Fruit fly (Drosophila melanogaster) ovary, adult (tissue): ENCODE measurements around the gene X11Lbeta.

Experiments used
- CG17801 ChIP-seq: fragments of 200-800 bp; optimal IDR thresholded peaks from 2 replicates; lab custom pipeline; 2019; ENCODE audit warnings: missing biosample characterization, mild to moderate bottlenecking, missing genetic modification characterization, moderate library complexity; ENCODE audit not compliant: partially characterized antibody

The X11Lbeta gene

dm6 chrX:10627062-10627756 lies at the start of gene X11Lbeta, which contains the start of gene CG9806:
TSS of gene X11Lbeta (plus strand) at chrX:10627737.
TSS of gene CG9806 (minus strand) at chrX:10627112.
- TF ChIP-seq CG17801 (GFP tag; lab: Kevin White, UChicago): no peak

DNA sequence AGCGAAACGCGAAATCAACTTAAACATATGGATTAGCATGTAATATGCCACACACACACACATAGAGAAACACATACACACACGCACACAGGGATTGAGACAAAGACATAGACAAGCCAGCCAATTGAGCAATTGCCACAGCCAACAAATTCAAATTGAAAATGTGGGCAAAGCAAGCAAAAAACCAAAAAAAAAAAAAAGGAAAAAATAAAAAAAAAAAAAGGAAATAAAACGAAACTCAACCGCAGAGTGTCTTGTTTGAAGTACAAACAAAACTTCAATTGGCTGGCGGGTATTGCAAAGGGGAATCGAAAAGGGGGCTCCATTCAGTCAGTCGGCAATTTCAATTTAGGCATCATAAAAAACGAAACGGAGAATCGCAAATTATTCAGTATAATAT lies 49.8 kb upstream of the X11Lbeta start:
- no peak for TF ChIP-seq CG17801 (GFP tag; lab: Kevin White, UChicago)

- no peak for TF ChIP-seq CG17801 (GFP tag; lab: Kevin White, UChicago)
Observed at dm6 chrX:10579569-10579968, 48.0 kb upstream of the X11Lbeta start.

dm6 chrX:10580459-10581103 lies 47.0 kb upstream of the X11Lbeta start:
- no peak for TF ChIP-seq CG17801 (GFP tag; lab: Kevin White, UChicago)

DNA sequence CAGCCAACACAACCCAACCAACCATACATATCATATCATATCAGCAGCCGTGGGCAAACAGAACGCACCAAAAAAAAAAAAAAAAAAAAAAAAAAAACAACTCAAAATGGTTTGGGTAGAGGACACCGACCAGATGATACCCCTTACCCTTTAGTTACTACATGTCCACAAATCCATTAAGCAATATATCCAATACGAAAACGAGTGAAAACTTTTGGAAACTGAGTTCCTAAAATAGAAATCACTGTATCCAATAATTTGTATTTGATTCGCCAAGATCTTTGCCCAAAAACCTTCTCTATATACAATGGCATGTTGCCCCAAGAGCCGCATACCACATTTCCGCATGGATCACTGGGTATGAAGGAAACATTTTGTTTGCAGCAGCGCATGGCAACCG lies 46.1 kb upstream of the X11Lbeta start:
- no peak for TF ChIP-seq CG17801 (GFP tag; lab: Kevin White, UChicago)

DNA sequence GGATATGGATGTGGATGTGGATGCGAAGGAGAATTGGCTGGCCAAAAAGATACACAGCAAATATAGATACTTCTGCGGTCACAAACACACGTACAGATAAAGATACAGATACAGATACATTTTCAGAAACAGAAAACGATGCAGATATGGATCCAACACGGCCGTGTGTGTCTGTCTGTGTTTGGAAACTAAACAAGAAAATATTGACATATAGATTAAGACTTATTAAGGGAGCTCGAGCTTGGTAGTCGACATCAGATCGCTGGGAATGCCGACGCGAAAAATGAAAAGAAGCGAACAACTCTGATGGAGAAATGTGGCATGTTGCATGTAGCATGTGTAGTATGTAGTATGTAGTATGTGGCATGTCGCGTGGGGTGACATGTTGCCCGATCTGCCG lies 45.5 kb upstream of the X11Lbeta start:
- TF ChIP-seq CG17801 (GFP tag; lab: Kevin White, UChicago): no peak

dm6 chrX:10584461-10584860 lies 43.1 kb upstream of the X11Lbeta start:
- peak; percentile 44 for TF ChIP-seq CG17801 (GFP tag; lab: Kevin White, UChicago)

DNA sequence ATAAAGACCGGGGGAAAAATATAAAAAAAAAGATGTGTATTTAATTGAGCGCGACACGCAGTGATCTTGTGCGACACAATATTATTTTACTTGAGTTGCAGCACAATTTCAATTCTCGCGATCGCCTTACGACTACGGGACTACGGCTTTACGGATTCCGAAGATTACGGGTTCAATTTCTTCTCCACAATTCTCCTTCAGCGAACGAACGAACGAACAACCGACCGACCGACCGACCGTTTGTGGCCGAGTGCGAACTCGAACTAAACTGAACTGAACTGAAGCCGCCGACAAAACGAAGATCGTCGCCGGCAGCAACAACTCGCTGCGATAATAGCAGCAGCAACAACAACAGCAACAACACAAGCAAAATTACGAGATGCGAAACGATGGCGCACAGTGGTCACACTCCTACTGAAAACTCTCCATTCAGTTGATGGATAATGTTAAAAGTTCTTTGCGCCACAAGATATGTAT lies 42.3 kb upstream of the X11Lbeta start, which contains the start of gene spri:
spri (minus strand) TSS at position 265 of the 477 bp plus-strand sequence.
- TF ChIP-seq CG17801 (GFP tag; lab: Kevin White, UChicago): peak; percentile 73

DNA sequence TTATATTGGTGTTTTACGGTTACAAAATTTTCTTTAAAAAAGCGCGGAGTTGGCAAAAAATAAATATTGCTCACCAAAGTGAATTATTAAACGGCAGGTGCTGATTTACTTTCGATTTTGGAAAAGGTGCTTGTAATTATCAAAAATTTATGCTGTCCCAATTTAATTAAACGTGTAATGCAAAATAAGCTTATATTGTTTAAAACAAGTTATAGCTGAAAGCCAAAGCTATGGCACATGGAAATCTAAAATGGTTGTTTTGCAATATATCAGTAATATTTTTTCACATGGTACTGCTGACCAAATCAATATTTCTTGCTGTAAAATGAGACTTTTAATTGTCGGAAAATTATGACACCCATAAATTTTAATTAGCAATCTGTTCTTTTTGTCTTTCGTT lies 41.4 kb upstream of the X11Lbeta start:
- no peak for TF ChIP-seq CG17801 (GFP tag; lab: Kevin White, UChicago)

- TF ChIP-seq CG17801 (GFP tag; lab: Kevin White, UChicago): peak; percentile 91
Observed at dm6 chrX:10587445-10587844, 40.1 kb upstream of the X11Lbeta start.

- TF ChIP-seq CG17801 (GFP tag; lab: Kevin White, UChicago): no peak
Observed at dm6 chrX:10588789-10589188, 38.7 kb upstream of the X11Lbeta start, which contains the start of gene Rab9D. TSS of gene Rab9D (plus strand) at chrX:10589089.

DNA sequence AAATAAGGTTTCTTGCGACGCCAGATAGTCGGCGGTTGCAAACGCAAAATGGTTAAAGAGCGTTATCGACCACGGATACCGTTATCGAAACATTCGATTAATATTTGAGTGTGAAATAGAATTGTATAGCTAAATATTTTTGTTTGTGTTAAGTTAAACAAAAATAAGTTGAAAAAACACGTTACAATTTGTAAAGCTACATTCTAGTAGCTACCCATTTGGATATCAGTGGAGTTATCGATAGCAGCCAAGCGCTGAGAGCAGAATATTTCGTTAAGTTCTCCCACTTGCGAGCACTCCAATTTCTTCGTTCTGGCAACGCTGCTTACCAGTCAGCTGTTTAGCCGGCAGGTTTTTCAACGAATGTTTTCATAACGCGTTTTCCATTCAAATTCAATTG lies 31.7 kb upstream of the X11Lbeta start, which contains the start of the genes Hmr and CG2124:
Hmr (minus strand) TSS at position 43 of the 400 bp plus-strand sequence.
CG2124 (plus strand) TSS at position 310 of the 400 bp plus-strand sequence.
- TF ChIP-seq CG17801 (GFP tag; lab: Kevin White, UChicago): peak; percentile 7

DNA sequence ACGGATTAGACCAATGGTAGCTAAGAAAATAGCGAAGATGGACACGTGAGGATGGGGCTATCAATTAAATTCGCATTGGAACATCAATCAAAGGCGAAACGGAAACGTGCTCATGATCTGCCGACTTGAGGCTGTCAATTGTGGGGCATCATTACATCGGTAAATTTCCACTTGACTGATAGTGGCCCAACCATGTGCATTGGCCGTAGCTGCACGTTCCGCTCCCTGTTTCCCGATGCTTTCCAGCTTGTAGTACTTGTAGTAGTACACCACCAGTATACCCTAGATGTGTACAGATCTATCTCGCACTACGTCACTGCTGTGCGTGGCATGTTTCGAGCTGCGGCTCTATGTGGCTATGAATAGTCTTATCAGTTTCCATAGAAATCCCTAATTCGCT lies 28.2 kb upstream of the X11Lbeta start:
- TF ChIP-seq CG17801 (GFP tag; lab: Kevin White, UChicago): no peak

- TF ChIP-seq CG17801 (GFP tag; lab: Kevin White, UChicago): peak; percentile 74
Observed at dm6 chrX:10600254-10600916, 27.2 kb upstream of the X11Lbeta start.

- TF ChIP-seq CG17801 (GFP tag; lab: Kevin White, UChicago): peak; percentile 20
Observed at dm6 chrX:10601479-10601921, 26.0 kb upstream of the X11Lbeta start.
